Worm (Caenorhabditis elegans) whole organism, L3 larva: ENCODE results near the gene T05C12.15.
A peak's percentile ranks its signal among the peaks of the same experiment; 100 is the strongest.

ENCODE experiments used
- R02D3.7 ChIP-seq: fragments of 150-350 bp; optimal IDR thresholded peaks from 2 replicates; lab custom pipeline; 2014; ENCODE audit warnings: missing biosample characterization, missing genetic modification characterization
- ZK546.5 ChIP-seq: sonication (generic microtip); optimal IDR thresholded peaks from 2 replicates; lab custom pipeline; 2017; ENCODE audit warnings: missing biosample characterization, missing genetic modification characterization
- ama-1 ChIP-seq: fragments of 150-350 bp; optimal IDR thresholded peaks from 2 replicates; lab custom pipeline; 2018
- ceh-16 ChIP-seq: sonication (generic microtip); optimal IDR thresholded peaks from 2 replicates; lab custom pipeline; 2017; ENCODE audit warnings: missing biosample characterization, missing genetic modification characterization
- ceh-28 ChIP-seq: fragments of 150-350 bp; optimal IDR thresholded peaks from 2 replicates; lab custom pipeline; 2014; ENCODE audit warnings: missing biosample characterization, missing genetic modification reagents, missing genetic modification characterization
- ceh-9 ChIP-seq: sonication (generic microtip); optimal IDR thresholded peaks from 2 replicates; lab custom pipeline; 2018; ENCODE audit warnings: missing biosample characterization, missing genetic modification characterization
- daf-12 ChIP-seq: fragments of 150-350 bp; optimal IDR thresholded peaks from 2 replicates; lab custom pipeline; 2014; ENCODE audit warnings: missing biosample characterization, missing genetic modification reagents, missing genetic modification characterization
- egl-5 ChIP-seq: fragments of 150-350 bp; optimal IDR thresholded peaks from 2 replicates; lab custom pipeline; 2017; ENCODE audit warnings: missing biosample characterization, missing genetic modification reagents, missing genetic modification characterization, inconsistent platforms
- elt-2 ChIP-seq: sonication (generic microtip); optimal IDR thresholded peaks from 2 replicates; lab custom pipeline; 2016; ENCODE audit warnings: missing genetic modification reagents, mild to moderate bottlenecking, missing genetic modification characterization, missing compliant biosample characterization
- elt-3 ChIP-seq, 3 experiments: fragments of 150-350 bp in 1 of 3; sonication (generic microtip) in 2 of 3; optimal IDR thresholded peaks; 2 replicates in 2 of 3; 4 replicates in 1 of 3; lab custom pipeline; 2014 to 2017; ENCODE audit warnings: missing biosample characterization in 3 of 3, missing genetic modification characterization in 3 of 3
- eor-1 ChIP-seq, 2 experiments: fragments of 150-350 bp; optimal IDR thresholded peaks; 2 replicates each; lab custom pipeline; 2014 to 2018; ENCODE audit warnings: missing biosample characterization in 2 of 2, missing genetic modification characterization in 2 of 2
- fkh-10 ChIP-seq: sonication (generic microtip); optimal IDR thresholded peaks from 2 replicates; lab custom pipeline; 2017; ENCODE audit warnings: missing biosample characterization, missing genetic modification reagents, missing genetic modification characterization
- fkh-2 ChIP-seq: fragments of 150-350 bp; optimal IDR thresholded peaks from 2 replicates; lab custom pipeline; 2014; ENCODE audit warnings: missing biosample characterization, missing genetic modification reagents, missing genetic modification characterization
- fos-1 ChIP-seq: fragments of 150-350 bp; optimal IDR thresholded peaks from 2 replicates; lab custom pipeline; 2014; ENCODE audit warnings: missing biosample characterization, missing genetic modification characterization
- hmg-11 ChIP-seq: sonication (generic microtip); optimal IDR thresholded peaks from 2 replicates; lab custom pipeline; 2016; ENCODE audit warnings: missing genetic modification characterization, missing compliant biosample characterization
- jun-1 ChIP-seq: fragments of 150-350 bp; optimal IDR thresholded peaks from 2 replicates; lab custom pipeline; 2014; ENCODE audit warnings: missing biosample characterization, missing genetic modification reagents, missing genetic modification characterization
- lin-15B ChIP-seq: fragments of 150-350 bp; optimal IDR thresholded peaks from 2 replicates; lab custom pipeline; 2014; ENCODE audit warnings: missing biosample characterization, missing genetic modification characterization
- lin-39 ChIP-seq: fragments of 150-350 bp; optimal IDR thresholded peaks from 2 replicates; lab custom pipeline; 2018; ENCODE audit warnings: missing biosample characterization, missing genetic modification reagents, missing genetic modification characterization
- mdl-1 ChIP-seq: fragments of 150-350 bp; optimal IDR thresholded peaks from 2 replicates; lab custom pipeline; 2014; ENCODE audit warnings: missing biosample characterization, missing genetic modification characterization
- mml-1 ChIP-seq: fragments of 150-350 bp; sonication (generic microtip); optimal IDR thresholded peaks from 3 replicates; lab custom pipeline; 2014; ENCODE audit warnings: missing biosample characterization, missing genetic modification characterization
- nfya-1 ChIP-seq: sonication (generic microtip); optimal IDR thresholded peaks from 2 replicates; lab custom pipeline; 2017; ENCODE audit warnings: missing genetic modification characterization, mild to moderate bottlenecking, missing compliant biosample characterization, antibody characterized with exemption, moderate library complexity; ENCODE audit not compliant: insufficient read depth
- nhr-11 ChIP-seq: fragments of 150-350 bp; optimal IDR thresholded peaks from 2 replicates; lab custom pipeline; 2014; ENCODE audit warnings: missing biosample characterization, missing genetic modification characterization
- nhr-12 ChIP-seq: fragments of 150-350 bp; optimal IDR thresholded peaks from 2 replicates; lab custom pipeline; 2014; ENCODE audit warnings: missing biosample characterization, missing genetic modification characterization
- nhr-23 ChIP-seq: fragments of 150-350 bp; optimal IDR thresholded peaks from 2 replicates; lab custom pipeline; 2014; ENCODE audit warnings: missing biosample characterization, missing genetic modification reagents, missing genetic modification characterization
- nhr-237 ChIP-seq: fragments of 150-350 bp; optimal IDR thresholded peaks from 2 replicates; lab custom pipeline; 2014; ENCODE audit warnings: missing biosample characterization, missing genetic modification characterization
- nhr-25 ChIP-seq: sonication (generic microtip); optimal IDR thresholded peaks from 2 replicates; lab custom pipeline; 2017; ENCODE audit warnings: missing biosample characterization, missing genetic modification characterization
- nhr-28 ChIP-seq: fragments of 150-350 bp; optimal IDR thresholded peaks from 2 replicates; lab custom pipeline; 2014; ENCODE audit warnings: missing biosample characterization, missing genetic modification characterization
- nhr-43 ChIP-seq: sonication (generic microtip); optimal IDR thresholded peaks from 2 replicates; lab custom pipeline; 2016; ENCODE audit warnings: mild to moderate bottlenecking, missing genetic modification characterization, missing compliant biosample characterization; ENCODE audit not compliant: poor library complexity, severe bottlenecking
- nhr-76 ChIP-seq: fragments of 150-350 bp; sonication (generic microtip); optimal IDR thresholded peaks from 5 replicates; lab custom pipeline; 2014; ENCODE audit warnings: missing biosample characterization, missing genetic modification characterization
- nhr-77 ChIP-seq: fragments of 150-350 bp; optimal IDR thresholded peaks from 2 replicates; lab custom pipeline; 2014; ENCODE audit warnings: missing biosample characterization, missing genetic modification characterization
- pha-4 ChIP-seq: fragments of 150-350 bp; optimal IDR thresholded peaks from 2 replicates; lab custom pipeline; 2014; ENCODE audit warnings: missing biosample characterization, missing genetic modification reagents, missing genetic modification characterization
- pqm-1 ChIP-seq: fragments of 150-350 bp; optimal IDR thresholded peaks from 2 replicates; lab custom pipeline; 2017; ENCODE audit warnings: missing biosample characterization, missing genetic modification characterization, inconsistent platforms
- sea-2 ChIP-seq: fragments of 150-350 bp; sonication (generic microtip); optimal IDR thresholded peaks from 4 replicates; lab custom pipeline; 2014; ENCODE audit warnings: missing biosample characterization, missing genetic modification reagents, missing genetic modification characterization
- skn-1 ChIP-seq: fragments of 150-350 bp; optimal IDR thresholded peaks from 2 replicates; lab custom pipeline; 2014; ENCODE audit warnings: missing biosample characterization, missing genetic modification characterization
- snpc-4 ChIP-seq: fragments of 150-350 bp; optimal IDR thresholded peaks from 2 replicates; lab custom pipeline; 2014; ENCODE audit warnings: missing biosample characterization, missing genetic modification characterization
- tbx-2 ChIP-seq: sonication (generic microtip); optimal IDR thresholded peaks from 2 replicates; lab custom pipeline; 2016; ENCODE audit warnings: mild to moderate bottlenecking, missing genetic modification characterization, missing compliant biosample characterization
- unc-39 ChIP-seq: sonication (generic microtip); optimal IDR thresholded peaks from 4 replicates; lab custom pipeline; 2017; ENCODE audit warnings: missing biosample characterization, missing genetic modification characterization
- zag-1 ChIP-seq: fragments of 150-350 bp; optimal IDR thresholded peaks from 2 replicates; lab custom pipeline; 2014; ENCODE audit warnings: missing biosample characterization, missing genetic modification characterization
- ztf-11 ChIP-seq: fragments of 150-350 bp; optimal IDR thresholded peaks from 2 replicates; lab custom pipeline; 2014; ENCODE audit warnings: missing biosample characterization, missing genetic modification characterization
- ztf-4 ChIP-seq: fragments of 150-350 bp; optimal IDR thresholded peaks from 2 replicates; lab custom pipeline; 2014; ENCODE audit warnings: missing biosample characterization, missing genetic modification characterization

T05C12.15 gene

ce11 chrII:8136818-8137217 is 32.6 kb upstream of the T05C12.15 start, which contains the start of gene ctns-1:
TSS of gene ctns-1 (minus strand) at chrII:8136918.
- TF ChIP-seq skn-1 (tag; lab: Kevin White, UChicago) (no peak), pha-4 (peak; percentile 30)

ce11 chrII:8137379-8137778 is 32.0 kb upstream of the T05C12.15 start:
- TF ChIP-seq fkh-2 (tag; lab: Kevin White, UChicago) (no peak), nhr-77 (tag; lab: Kevin White, UChicago) (no peak), unc-39 (no peak), pqm-1 (tag; lab: Kevin White, UChicago) (no peak), ceh-16 (tag; lab: Kevin White, UChicago) (no peak), hmg-11 (tag; lab: Kevin White, UChicago) (no peak), nfya-1 (peak; percentile 26), lin-15B (peak; percentile 31), ceh-9 (tag; lab: Kevin White, UChicago) (no peak), pha-4 (peak; percentile 53), nhr-11 (tag; lab: Kevin White, UChicago) (no peak), ceh-28 (tag; lab: Kevin White, UChicago) (no peak), nhr-28 (no peak), ztf-11 (tag; lab: Kevin White, UChicago) (no peak), nhr-43 (tag; lab: Kevin White, UChicago) (no peak), tbx-2 (tag; lab: Kevin White, UChicago) (no peak), ztf-4 (tag; lab: Kevin White, UChicago) (no peak), snpc-4 (tag; lab: Kevin White, UChicago) (peak; percentile 14), nhr-25 (peak; percentile 16), sea-2 (GFP tag; lab: Kevin White, UChicago) (no peak), nhr-237 (tag; lab: Kevin White, UChicago) (no peak), nhr-76 (tag; lab: Kevin White, UChicago) (no peak), fkh-10 (GFP tag; lab: Kevin White, UChicago) (no peak), eor-1 (tag; optimal IDR thresholded peaks at IDR 0.05; lab: Kevin White, UChicago) (no peak), lin-39 (no peak)

- TF ChIP-seq skn-1 (tag; lab: Kevin White, UChicago) = peak; percentile 90
- no peak for TF ChIP-seq elt-2 (tag; lab: Kevin White, UChicago)
- no peak for TF ChIP-seq elt-3 (tag; optimal IDR thresholded peaks at IDR 0.05; lab: Kevin White, UChicago)
- no peak for TF ChIP-seq ztf-4 (tag; lab: Kevin White, UChicago)
- TF ChIP-seq jun-1 (tag; lab: Kevin White, UChicago) = no peak
- TF ChIP-seq fkh-10 (GFP tag; lab: Kevin White, UChicago) = no peak
- TF ChIP-seq ceh-28 (tag; lab: Kevin White, UChicago) = no peak
- TF ChIP-seq fkh-2 (tag; lab: Kevin White, UChicago) = no peak
- no peak for TF ChIP-seq nhr-43 (tag; lab: Kevin White, UChicago)
- no peak for TF ChIP-seq ZK546.5 (tag; lab: Kevin White, UChicago)
- TF ChIP-seq ama-1 (lab: Kevin White, UChicago) = no peak
- no peak for TF ChIP-seq R02D3.7
- TF ChIP-seq unc-39 = no peak
- TF ChIP-seq nhr-12 (tag; lab: Kevin White, UChicago) = no peak
- TF ChIP-seq hmg-11 (tag; lab: Kevin White, UChicago) = no peak
- no peak for TF ChIP-seq lin-39
- TF ChIP-seq daf-12 (tag; lab: Kevin White, UChicago) = no peak
- TF ChIP-seq snpc-4 (tag; lab: Kevin White, UChicago) = no peak
- TF ChIP-seq nfya-1 = peak; percentile 27
- no peak for TF ChIP-seq pqm-1 (tag; lab: Kevin White, UChicago)
- TF ChIP-seq sea-2 (GFP tag; lab: Kevin White, UChicago) = no peak
- TF ChIP-seq lin-15B = peak; percentile 34
- TF ChIP-seq nhr-237 (tag; lab: Kevin White, UChicago) = no peak
- TF ChIP-seq nhr-76 (tag; lab: Kevin White, UChicago) = no peak
- TF ChIP-seq egl-5 = no peak
- peak; percentile 2 for TF ChIP-seq pha-4
Measured at ce11 chrII:8138015-8138546, 31.3 kb upstream of the T05C12.15 start, which contains the start of gene cdc-48.2. TSS of gene cdc-48.2 (plus strand) at chrII:8138496.

DNA sequence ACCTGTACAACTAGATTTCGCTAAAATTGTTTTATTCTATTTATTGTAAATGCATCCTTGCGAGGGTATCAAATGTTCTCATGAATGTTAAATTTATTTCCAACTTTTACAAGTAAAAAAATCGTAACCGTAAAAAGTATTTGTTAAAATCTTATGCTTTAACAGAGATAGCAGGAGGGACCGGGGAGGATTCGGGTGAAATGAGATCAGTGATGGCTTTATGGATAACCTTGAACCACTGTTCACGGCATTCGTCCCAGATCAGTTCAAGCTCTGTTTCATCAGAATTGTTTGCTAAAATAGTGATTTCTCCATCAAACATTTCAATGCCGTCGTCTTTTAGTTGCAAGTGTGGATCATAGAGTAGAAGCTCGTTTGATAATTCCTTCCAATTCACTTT is 28.2 kb upstream of the T05C12.15 start:
- TF ChIP-seq mdl-1 (tag; lab: Kevin White, UChicago) = no peak
- no peak for TF ChIP-seq nhr-23 (tag; lab: Kevin White, UChicago)
- no peak for TF ChIP-seq elt-3 (tag; optimal IDR thresholded peaks at IDR 0.05; lab: Kevin White, UChicago)
- no peak for TF ChIP-seq zag-1 (tag; lab: Kevin White, UChicago)
- no peak for TF ChIP-seq hmg-11 (tag; lab: Kevin White, UChicago)
- TF ChIP-seq nhr-12 (tag; lab: Kevin White, UChicago) = no peak
- no peak for TF ChIP-seq fos-1 (tag; lab: Kevin White, UChicago)
- no peak for TF ChIP-seq sea-2 (GFP tag; lab: Kevin White, UChicago)
- no peak for TF ChIP-seq daf-12 (tag; lab: Kevin White, UChicago)
- TF ChIP-seq mml-1 = no peak
- TF ChIP-seq elt-2 (tag; lab: Kevin White, UChicago) = no peak
- TF ChIP-seq nhr-11 (tag; lab: Kevin White, UChicago) = no peak
- no peak for TF ChIP-seq nhr-25
- no peak for TF ChIP-seq nhr-76 (tag; lab: Kevin White, UChicago)
- TF ChIP-seq, all 47 proteins: peak for 0
